Fruit fly (Drosophila melanogaster): Measurements from ENCODE around the gene Or85e.

Gene Or85e

DNA sequence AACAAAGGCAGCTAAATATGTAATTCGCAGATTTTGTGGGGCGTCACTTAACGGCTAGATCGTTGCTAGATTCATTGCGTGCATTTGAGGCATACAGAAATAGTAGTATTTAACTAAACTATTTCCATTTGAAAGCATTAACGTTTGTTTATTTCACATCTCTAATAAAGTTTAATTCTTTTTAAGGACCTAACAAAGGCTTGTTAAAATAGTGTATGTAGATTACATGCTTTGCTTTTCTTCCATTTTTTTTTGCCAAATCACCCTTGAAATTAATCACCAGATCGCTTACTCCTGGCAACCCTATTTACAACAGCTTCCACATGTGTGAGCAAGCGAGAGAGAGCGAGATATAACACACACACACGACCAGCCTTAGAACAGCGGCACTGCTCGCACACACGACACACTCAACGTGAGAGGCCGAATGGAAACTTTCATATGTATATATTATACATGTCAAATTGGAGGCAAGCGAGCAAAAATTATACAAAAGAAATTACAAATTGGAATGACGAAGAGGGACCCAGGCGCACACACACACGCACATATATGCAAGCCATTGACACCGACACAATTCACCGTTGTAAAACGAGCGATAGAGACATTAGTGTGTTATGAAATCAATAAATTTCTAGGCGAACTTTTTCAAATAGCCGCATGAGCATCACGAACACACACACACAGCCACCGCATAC, 23.7 kb upstream of the Or85e start (continued):
- TF ChIP-seq CG11723 (GFP tag; optimal IDR thresholded peaks at IDR 0.05) (peak; percentile 43), zf30C (GFP tag; optimal IDR thresholded peaks at IDR 0.05) (no peak), B-H2 (GFP tag; optimal IDR thresholded peaks at IDR 0.05) (peak; percentile 68), Dip2 (GFP tag; IDR thresholded peaks at IDR 0.05) (no peak), CG6689 (GFP tag; IDR thresholded peaks at IDR 0.05) (peak; percentile 69), Xbp1 (GFP tag; optimal IDR thresholded peaks at IDR 0.05) (peak; percentile 56), repo (GFP tag; optimal IDR thresholded peaks at IDR 0.05) (peak; percentile 26), H2.0 (GFP tag; IDR thresholded peaks at IDR 0.05) (no peak), Mes4 (GFP tag; optimal IDR thresholded peaks at IDR 0.05) (no peak), HHEX (GFP tag; optimal IDR thresholded peaks at IDR 0.05) (peak; percentile 69), gsb-n (tag; optimal IDR thresholded peaks at IDR 0.05) (peak; percentile 55), CG7372 (GFP tag; IDR thresholded peaks at IDR 0.05) (0 out of 2 replicates have a peak, but pooled peaks have one; percentile 27), CG11093 (GFP tag; IDR thresholded peaks at IDR 0.05) (no peak), Hand (GFP tag; optimal IDR thresholded peaks at IDR 0.05) (peak; percentile 21), luna (GFP tag; optimal IDR thresholded peaks at IDR 0.05) (peak; percentile 5), crc (GFP tag; optimal IDR thresholded peaks at IDR 0.05) (peak; percentile 22), CG12071 (GFP tag; optimal IDR thresholded peaks at IDR 0.05) (no peak), CG12104 (GFP tag; optimal IDR thresholded peaks at IDR 0.05) (peak; percentile 66), CG17568 (GFP tag; optimal IDR thresholded peaks at IDR 0.05) (no peak), ATbp (GFP tag; optimal IDR thresholded peaks at IDR 0.05) (peak; percentile 47), CG17359 (tag; optimal IDR thresholded peaks at IDR 0.05) (peak; percentile 52), Ets65A (GFP tag) (no peak), sqz (GFP tag; optimal IDR thresholded peaks at IDR 0.05) (peak; percentile 78), sisA (GFP tag; IDR thresholded peaks at IDR 0.05) (peak; percentile 40), CG18599 (GFP tag; optimal IDR thresholded peaks at IDR 0.05) (peak; percentile 77), CG5180 (GFP tag; optimal IDR thresholded peaks at IDR 0.05) (peak; percentile 70), Oaz (GFP tag; IDR thresholded peaks at IDR 0.05) (no peak), Dek (tag; optimal IDR thresholded peaks at IDR 0.05) (peak; percentile 63), psq (GFP tag; optimal IDR thresholded peaks at IDR 0.05) (no peak), ken (GFP tag; IDR thresholded peaks at IDR 0.05) (0 out of 3 replicates have a peak, but pooled peaks have one; percentile 18), pan (optimal IDR thresholded peaks at IDR 0.05) (no peak), pan (GFP tag; optimal IDR thresholded peaks at IDR 0.05 in 1 of 2, IDR thresholded peaks at IDR 0.05 in 1 of 2) (no peak), HLH4C (GFP tag; IDR thresholded peaks at IDR 0.05; ENCODE audit: partially characterized antibody) (no peak), Tbp (GFP tag; optimal IDR thresholded peaks at IDR 0.05) (no peak), Fer3 (tag; optimal IDR thresholded peaks at IDR 0.05) (peak; percentile 69), CG6254 (GFP tag; optimal IDR thresholded peaks at IDR 0.05) (peak; percentile 46), Sox100B (GFP tag; optimal IDR thresholded peaks at IDR 0.05) (peak; percentile 60), vvl (GFP tag; IDR thresholded peaks at IDR 0.05) (peak; percentile 73), CG18262 (tag; optimal IDR thresholded peaks at IDR 0.05) (peak; percentile 27), Bteb2 (GFP tag; optimal IDR thresholded peaks at IDR 0.05) (peak; percentile 34), Aef1 (GFP tag; IDR thresholded peaks at IDR 0.05) (no peak), CG4328 (GFP tag; optimal IDR thresholded peaks at IDR 0.05) (peak; percentile 47), CG6854 (GFP tag; optimal IDR thresholded peaks at IDR 0.05) (no peak), CG15011 (GFP tag; optimal IDR thresholded peaks at IDR 0.05) (peak; percentile 52), ab (GFP tag; optimal IDR thresholded peaks at IDR 0.05) (no peak), bab2 (GFP tag; optimal IDR thresholded peaks at IDR 0.05) (peak; percentile 38), Scr (GFP tag; IDR thresholded peaks at IDR 0.05; ENCODE audit: partially characterized antibody) (peak; percentile 31; the same call in 1 of the 2 replicates), gfzf (GFP tag; optimal IDR thresholded peaks at IDR 0.05) (no peak), CG1832 (GFP tag; optimal IDR thresholded peaks at IDR 0.05) (peak; percentile 80), sug (tag; optimal IDR thresholded peaks at IDR 0.05) (peak; percentile 59)

All from whole organism, embryonic.